Worm (Caenorhabditis elegans): ENCODE measurements around the gene fbxc-39.

DNA sequence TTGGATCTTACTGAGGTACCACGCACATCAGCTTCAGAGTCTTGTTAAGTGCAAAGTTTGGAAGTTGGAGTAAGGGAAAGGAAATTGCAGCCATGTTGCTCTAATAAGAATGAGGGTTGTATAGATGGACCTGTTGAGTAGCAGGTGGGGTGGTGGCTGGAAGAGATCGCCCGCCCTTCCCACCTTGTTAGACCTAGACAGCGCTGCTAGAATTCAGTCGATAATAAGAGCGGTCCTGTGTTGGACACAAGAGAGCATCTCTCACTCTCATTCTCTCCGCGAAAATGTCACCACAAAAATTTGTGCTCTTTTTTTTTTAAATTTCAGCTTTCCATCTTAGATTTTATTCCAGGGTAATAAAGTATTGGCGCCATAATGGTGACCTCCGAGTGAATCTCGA is 12.8 kb downstream of the fbxc-39 start, which contains the start of the genes fbxb-30 and F45D11.5:
- TF ChIP-seq nhr-10 (tag; optimal IDR thresholded peaks at IDR 0.05): no peak
- TF ChIP-seq snpc-4 (tag; optimal IDR thresholded peaks at IDR 0.05): no peak
- TF ChIP-seq R02D3.7 (tag; optimal IDR thresholded peaks at IDR 0.05): no peak
- TF ChIP-seq ztf-4 (tag; optimal IDR thresholded peaks at IDR 0.05): no peak
- no peak for TF ChIP-seq ama-1 (optimal IDR thresholded peaks at IDR 0.05)
- TF ChIP-seq dmd-4 (tag; optimal IDR thresholded peaks at IDR 0.05): no peak
- TF ChIP-seq lin-39 (tag; optimal IDR thresholded peaks at IDR 0.05): no peak
